Fruit fly (Drosophila melanogaster): ENCODE measurements around the gene peng.

peng gene

DNA sequence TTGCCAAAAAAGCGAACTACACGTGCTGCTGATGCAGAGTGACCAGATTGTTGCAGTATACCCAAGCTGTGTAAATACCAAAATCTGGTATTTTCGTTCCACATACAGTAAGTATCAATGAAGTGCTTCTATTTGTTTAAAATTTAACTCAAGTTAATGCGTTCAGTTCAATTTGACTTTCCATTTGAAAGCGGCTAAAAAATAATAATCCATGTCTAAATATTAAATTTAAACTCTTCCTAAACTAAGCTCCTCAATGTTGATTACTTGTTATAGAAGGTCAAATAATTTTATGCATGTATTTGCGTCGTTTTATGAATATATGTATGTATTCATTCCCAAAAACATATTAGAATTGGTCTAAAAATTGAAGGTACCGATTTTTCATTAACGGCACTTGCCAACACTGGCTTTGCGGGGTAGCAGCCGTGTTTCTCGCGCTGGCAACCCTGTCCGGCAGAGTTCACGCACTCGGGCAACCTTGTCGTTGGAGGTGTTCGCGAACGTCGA lies at the start of gene peng, which contains the start of gene sol:
peng (minus strand) TSS at position 44 of the 510 bp plus-strand sequence.
sol (plus strand) TSS at position 481 of the 510 bp plus-strand sequence.
- TF ChIP-seq CG8478 (optimal IDR thresholded peaks at IDR 0.05) (no peak), Dll (optimal IDR thresholded peaks at IDR 0.05) (no peak), EcR (GFP tag; optimal IDR thresholded peaks at IDR 0.05) (no peak), pan (optimal IDR thresholded peaks at IDR 0.05) (no peak), usp (GFP tag; optimal IDR thresholded peaks at IDR 0.05) (no peak), psq (optimal IDR thresholded peaks at IDR 0.05) (no peak)

dm6 chrX:21396860-21397459 lies 47.3 kb upstream of the peng start, which contains the start of gene lcs:
Gene lcs, minus strand, starts transcription at chrX:21397316.
- TF ChIP-seq pan (optimal IDR thresholded peaks at IDR 0.05) (no peak), psq (optimal IDR thresholded peaks at IDR 0.05) (no peak), CG8478 (optimal IDR thresholded peaks at IDR 0.05) (no peak), usp (GFP tag; optimal IDR thresholded peaks at IDR 0.05) (no peak), EcR (GFP tag; optimal IDR thresholded peaks at IDR 0.05) (no peak), Dll (optimal IDR thresholded peaks at IDR 0.05) (no peak)

- no peak for TF ChIP-seq Dll (optimal IDR thresholded peaks at IDR 0.05)
- no peak for TF ChIP-seq usp (GFP tag; optimal IDR thresholded peaks at IDR 0.05)
- TF ChIP-seq pan (optimal IDR thresholded peaks at IDR 0.05) = no peak
- no peak for TF ChIP-seq psq (optimal IDR thresholded peaks at IDR 0.05)
- no peak for TF ChIP-seq CG8478 (optimal IDR thresholded peaks at IDR 0.05)
- TF ChIP-seq EcR (GFP tag; optimal IDR thresholded peaks at IDR 0.05) = no peak
Observed at dm6 chrX:21388734-21389133, 39.1 kb upstream of the peng start, which contains the start of gene mst. Gene mst, plus strand, starts transcription at chrX:21388977.

dm6 chrX:21387695-21388094 lies 38.1 kb upstream of the peng start, which contains the start of gene Ddx56:
Gene Ddx56, minus strand, starts transcription at chrX:21387946.
- TF ChIP-seq usp (GFP tag; optimal IDR thresholded peaks at IDR 0.05) (no peak), psq (optimal IDR thresholded peaks at IDR 0.05) (no peak), CG8478 (optimal IDR thresholded peaks at IDR 0.05) (no peak), Dll (optimal IDR thresholded peaks at IDR 0.05) (no peak), pan (optimal IDR thresholded peaks at IDR 0.05) (no peak), EcR (GFP tag; optimal IDR thresholded peaks at IDR 0.05) (no peak)

DNA sequence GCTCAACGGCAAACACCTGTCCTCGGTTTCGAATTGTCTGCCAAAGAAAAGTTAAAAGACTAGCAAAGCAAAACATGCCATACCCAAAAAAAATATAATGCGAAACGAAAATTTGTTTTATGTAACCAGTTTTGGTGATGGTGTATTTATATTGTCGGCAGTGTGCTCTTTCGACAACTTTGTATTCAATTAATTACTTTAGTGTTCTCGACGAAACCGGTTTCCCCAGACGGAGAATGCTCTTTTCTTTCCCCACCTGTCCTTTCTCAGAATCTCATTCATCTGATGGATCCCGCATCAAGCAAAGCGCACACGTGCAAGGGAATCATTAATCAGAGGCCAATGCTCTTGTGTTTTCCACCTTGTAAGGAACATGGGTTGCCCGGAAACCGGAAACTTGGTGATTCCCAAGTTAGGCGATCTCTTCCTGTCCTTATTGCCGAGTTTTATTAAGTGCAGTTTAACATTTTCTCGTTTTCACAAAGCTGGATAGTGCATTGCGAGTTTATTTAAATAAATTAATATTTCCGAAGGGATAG lies 28.8 kb upstream of the peng start:
- no peak for TF ChIP-seq EcR (GFP tag; optimal IDR thresholded peaks at IDR 0.05)
- no peak for TF ChIP-seq pan (optimal IDR thresholded peaks at IDR 0.05)
- TF ChIP-seq Dll (optimal IDR thresholded peaks at IDR 0.05) = no peak
- no peak for TF ChIP-seq psq (optimal IDR thresholded peaks at IDR 0.05)
- TF ChIP-seq CG8478 (optimal IDR thresholded peaks at IDR 0.05) = no peak
- no peak for TF ChIP-seq usp (GFP tag; optimal IDR thresholded peaks at IDR 0.05)

DNA sequence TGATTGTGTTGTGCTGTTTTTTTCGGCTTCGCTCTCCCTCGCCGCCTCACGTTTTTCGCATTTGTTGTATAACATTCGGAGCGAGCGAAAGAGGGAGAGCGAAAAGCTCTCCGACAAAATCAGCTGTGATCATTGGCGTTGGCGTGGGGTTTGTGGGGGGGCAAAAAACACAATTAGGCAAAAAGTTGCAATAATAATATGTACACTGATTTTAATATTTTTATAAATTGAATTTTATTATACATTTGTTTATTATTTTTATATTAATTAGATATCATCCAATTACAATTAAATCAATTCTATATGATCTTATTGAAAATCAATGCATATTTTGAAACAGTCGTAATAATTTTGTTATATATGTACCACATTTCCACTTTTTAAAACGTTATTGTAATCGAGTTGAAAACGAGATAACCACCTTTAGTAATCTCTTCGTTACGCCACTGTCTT lies 26.0 kb upstream of the peng start:
- TF ChIP-seq CG8478 (optimal IDR thresholded peaks at IDR 0.05) (no peak), EcR (GFP tag; optimal IDR thresholded peaks at IDR 0.05) (no peak), psq (optimal IDR thresholded peaks at IDR 0.05) (no peak), pan (optimal IDR thresholded peaks at IDR 0.05) (no peak), usp (GFP tag; optimal IDR thresholded peaks at IDR 0.05) (no peak), Dll (optimal IDR thresholded peaks at IDR 0.05) (no peak)

- TF ChIP-seq CG8478 (optimal IDR thresholded peaks at IDR 0.05) = no peak
- no peak for TF ChIP-seq usp (GFP tag; optimal IDR thresholded peaks at IDR 0.05)
- TF ChIP-seq psq (optimal IDR thresholded peaks at IDR 0.05) = no peak
- TF ChIP-seq Dll (optimal IDR thresholded peaks at IDR 0.05) = no peak
- no peak for TF ChIP-seq EcR (GFP tag; optimal IDR thresholded peaks at IDR 0.05)
- TF ChIP-seq pan (optimal IDR thresholded peaks at IDR 0.05) = no peak
Observed at dm6 chrX:21373659-21374426, 24.2 kb upstream of the peng start, which contains the start of gene slgA. Gene slgA, plus strand, starts transcription at chrX:21374002.

DNA sequence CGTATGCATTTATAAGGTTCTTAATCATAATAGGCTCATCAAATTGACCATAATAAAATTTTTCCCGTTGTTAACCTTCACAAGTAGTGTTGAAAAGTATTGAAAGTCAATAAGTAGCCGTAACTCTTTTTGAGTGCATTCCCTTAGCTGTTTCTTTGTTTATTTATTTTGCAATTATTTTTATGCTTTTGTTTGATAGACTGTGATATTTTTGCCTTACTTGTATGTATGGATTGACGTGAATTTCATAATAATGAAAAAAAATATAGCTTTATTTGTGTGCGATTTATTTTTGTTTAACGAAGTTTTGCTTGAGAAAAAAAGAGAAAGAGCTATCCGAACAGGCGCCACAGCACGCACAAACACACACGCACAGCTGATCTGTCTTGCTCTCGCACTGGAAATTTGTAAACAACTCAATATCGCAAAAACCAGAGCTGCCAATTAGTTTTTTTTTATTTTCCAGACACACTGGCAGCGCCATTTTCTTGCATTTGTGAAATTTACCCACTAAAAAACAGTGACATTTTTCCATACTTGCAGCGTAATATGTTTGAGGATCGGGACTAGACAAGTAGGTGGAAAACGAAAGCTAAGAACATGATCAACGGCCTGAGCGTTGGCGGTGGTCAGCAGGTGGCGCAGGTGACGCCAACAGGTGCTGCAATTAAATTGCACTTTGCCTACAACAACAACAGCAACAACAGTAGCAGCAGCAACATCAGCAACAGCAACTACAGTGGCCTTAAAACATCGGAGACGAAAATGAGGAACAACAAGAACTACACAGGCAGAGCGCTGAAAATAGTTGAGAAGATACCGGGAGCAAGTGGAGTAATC lies 19.7 kb upstream of the peng start:
- TF ChIP-seq Dll (optimal IDR thresholded peaks at IDR 0.05) (no peak), CG8478 (optimal IDR thresholded peaks at IDR 0.05) (peak; percentile 31), EcR (GFP tag; optimal IDR thresholded peaks at IDR 0.05) (no peak), pan (optimal IDR thresholded peaks at IDR 0.05) (no peak)

DNA sequence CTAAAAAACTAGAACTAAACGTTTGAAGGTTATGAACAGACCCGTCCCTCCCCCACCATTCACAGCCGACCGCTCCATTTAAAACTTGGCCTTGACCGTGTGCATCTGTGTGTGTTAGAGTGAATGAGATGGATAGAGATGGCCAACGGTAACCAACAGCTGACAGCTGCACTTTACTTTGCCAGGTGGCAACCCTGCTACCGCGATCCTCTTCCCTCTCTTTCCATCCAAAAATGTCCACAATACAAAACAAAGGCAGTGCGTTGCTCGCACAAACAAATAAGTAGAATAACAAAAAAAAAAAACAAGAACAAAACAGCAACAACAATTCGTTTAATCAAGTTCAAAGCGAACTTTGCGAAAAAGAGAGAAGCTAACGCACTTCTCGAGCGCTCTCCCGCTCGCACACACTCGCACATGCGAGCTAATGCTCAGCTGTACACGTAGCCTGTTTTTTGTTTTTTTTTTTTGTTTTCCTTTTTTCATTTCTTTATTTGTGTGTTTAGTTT lies 18.8 kb upstream of the peng start:
- no peak for TF ChIP-seq Dll (optimal IDR thresholded peaks at IDR 0.05)
- TF ChIP-seq pan (optimal IDR thresholded peaks at IDR 0.05) = no peak
- TF ChIP-seq psq (optimal IDR thresholded peaks at IDR 0.05) = no peak
- peak in 1 of 2 experiments; percentile 53 for TF ChIP-seq EcR (GFP tag; optimal IDR thresholded peaks at IDR 0.05)
- TF ChIP-seq usp (GFP tag; optimal IDR thresholded peaks at IDR 0.05) = no peak
- TF ChIP-seq CG8478 (optimal IDR thresholded peaks at IDR 0.05) = no peak

DNA sequence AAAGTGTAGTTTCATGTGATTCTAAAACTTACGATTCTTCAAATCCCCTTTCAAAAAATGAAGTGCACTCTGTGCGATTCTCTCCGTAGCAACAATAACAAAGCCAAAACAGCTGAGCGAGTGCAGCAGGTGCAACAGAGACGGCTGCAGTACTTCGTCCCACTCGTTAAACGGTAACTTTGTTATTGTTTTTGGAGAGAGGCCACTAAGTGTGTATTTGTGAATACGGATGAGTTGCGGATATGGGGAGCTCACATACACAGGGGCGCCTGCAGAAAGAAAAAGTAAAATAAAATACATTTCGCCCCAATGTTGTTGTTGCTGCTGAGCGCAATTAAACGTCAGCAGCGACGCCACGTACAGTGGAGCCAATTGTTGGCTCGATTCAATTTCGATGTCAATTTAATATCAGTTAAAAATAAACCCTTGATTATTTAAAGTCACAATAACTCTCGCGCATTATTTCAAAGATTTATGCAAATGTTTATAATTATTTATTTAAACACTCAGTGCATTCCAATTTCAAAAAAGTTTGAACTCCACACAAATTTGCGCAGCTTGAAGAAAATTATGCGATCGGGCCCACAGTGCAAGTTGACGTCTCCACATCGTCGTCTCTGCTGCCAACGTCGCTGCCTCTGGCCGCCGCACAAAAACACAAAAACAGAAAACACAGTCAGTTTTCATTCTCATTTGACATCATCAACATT lies 17.9 kb upstream of the peng start:
- no peak for TF ChIP-seq EcR (GFP tag; optimal IDR thresholded peaks at IDR 0.05)
- TF ChIP-seq pan (optimal IDR thresholded peaks at IDR 0.05) = no peak
- no peak for TF ChIP-seq psq (optimal IDR thresholded peaks at IDR 0.05)
- TF ChIP-seq CG8478 (optimal IDR thresholded peaks at IDR 0.05) = peak; percentile 59
- no peak for TF ChIP-seq Dll (optimal IDR thresholded peaks at IDR 0.05)
- no peak for TF ChIP-seq usp (GFP tag; optimal IDR thresholded peaks at IDR 0.05)
